Fruit fly (Drosophila melanogaster) whole organism, embryonic: ENCODE data around the gene MED18.
A peak's percentile ranks its signal among the peaks of the same experiment; 100 is the strongest.

Source experiments
- Atf3 ChIP-seq: fragments of 200-800 bp; sonication (Bioruptor generic); optimal IDR thresholded peaks from 3 replicates; lab custom pipeline; 2016; ENCODE audit warnings: missing biosample characterization, missing genetic modification characterization
- Awh ChIP-seq: fragments of 200-800 bp; sonication (Bioruptor generic); IDR thresholded peaks from 2 replicates; pipeline ENCODE4, ENCODE4 v1.3.6; 2022; ENCODE audit warnings: missing biosample characterization, missing genetic modification characterization
- B-H2 ChIP-seq: fragments of 200-800 bp; sonication (Bioruptor generic); optimal IDR thresholded peaks from 2 replicates; lab custom pipeline; 2018; ENCODE audit warnings: missing biosample characterization, mild to moderate bottlenecking, missing genetic modification characterization
- Bteb2 ChIP-seq: fragments of 200-800 bp; sonication (Bioruptor generic); optimal IDR thresholded peaks from 2 replicates; lab custom pipeline; 2016; ENCODE audit warnings: missing biosample characterization, missing genetic modification characterization
- CG11398 ChIP-seq: fragments of 200-800 bp; sonication (Bioruptor generic); optimal IDR thresholded peaks from 2 replicates; lab custom pipeline; 2016; ENCODE audit warnings: missing biosample characterization, missing genetic modification characterization
- CG12104 ChIP-seq: fragments of 200-800 bp; sonication (Bioruptor generic); optimal IDR thresholded peaks from 3 replicates; lab custom pipeline; 2016; ENCODE audit warnings: missing biosample characterization, missing genetic modification characterization
- CG12155 ChIP-seq: fragments of 200-800 bp; sonication (Bioruptor generic); optimal IDR thresholded peaks from 3 replicates; lab custom pipeline; 2016; ENCODE audit warnings: missing biosample characterization, missing genetic modification characterization
- CG12659 ChIP-seq: fragments of 200-800 bp; sonication (Bioruptor generic); optimal IDR thresholded peaks from 3 replicates; lab custom pipeline; 2017; ENCODE audit warnings: mild to moderate bottlenecking, missing biosample characterization, missing genetic modification reagents, missing genetic modification characterization
- CG13287 ChIP-seq: fragments of 200-800 bp; sonication (Bioruptor generic); IDR thresholded peaks from 2 replicates; pipeline ENCODE4 v1.3.6; 2022; ENCODE audit warnings: missing biosample characterization, missing genetic modification characterization; ENCODE audit not compliant: partially characterized antibody
- CG15011 ChIP-seq: fragments of 200-800 bp; sonication (Bioruptor generic); optimal IDR thresholded peaks from 3 replicates; lab custom pipeline; 2018; ENCODE audit warnings: missing biosample characterization, mild to moderate bottlenecking, missing genetic modification characterization
- CG16863 ChIP-seq: fragments of 200-800 bp; sonication (Bioruptor generic); optimal IDR thresholded peaks from 3 replicates; lab custom pipeline; 2016; ENCODE audit warnings: missing biosample characterization, missing genetic modification characterization
- CG2129 ChIP-seq: fragments of 200-800 bp; sonication (Bioruptor generic); IDR thresholded peaks from 2 replicates; pipeline ENCODE4 v1.3.6; 2022; ENCODE audit warnings: missing biosample characterization, missing genetic modification characterization; ENCODE audit not compliant: partially characterized antibody
- CG2199 ChIP-seq: fragments of 200-800 bp; sonication (Bioruptor generic); IDR thresholded peaks from 3 replicates; pipeline ENCODE4 v1.3.6; 2022; ENCODE audit warnings: missing biosample characterization, missing genetic modification characterization
- CG2678 ChIP-seq: fragments of 200-800 bp; sonication (Bioruptor generic); optimal IDR thresholded peaks from 3 replicates; lab custom pipeline; 2019; ENCODE audit warnings: missing biosample characterization, mild to moderate bottlenecking, missing genetic modification characterization, moderate library complexity
- CG4360 ChIP-seq: fragments of 200-800 bp; sonication (Bioruptor generic); IDR thresholded peaks from 2 replicates; pipeline ENCODE4 v1.3.6; 2022; ENCODE audit warnings: missing biosample characterization, missing genetic modification characterization
- CG5953 ChIP-seq: fragments of 200-800 bp; sonication (Bioruptor generic); IDR thresholded peaks from 2 replicates; pipeline ENCODE4 v1.3.6; 2022; ENCODE audit warnings: missing biosample characterization, missing genetic modification characterization
- CG6854 ChIP-seq: fragments of 200-800 bp; sonication (Bioruptor generic); optimal IDR thresholded peaks from 3 replicates; lab custom pipeline; 2017; ENCODE audit warnings: missing biosample characterization, mild to moderate bottlenecking, missing genetic modification characterization
- CG8290 ChIP-seq, 3 experiments: fragments of 200-800 bp; sonication (Bioruptor generic); optimal IDR thresholded peaks; 2 replicates each; lab custom pipeline; 2016 to 2019; ENCODE audit warnings: missing biosample characterization in 3 of 3, missing genetic modification characterization in 3 of 3, mild to moderate bottlenecking in 2 of 3, moderate library complexity in 1 of 3
- CG8388 ChIP-seq: fragments of 200-800 bp; sonication (Bioruptor generic); optimal IDR thresholded peaks from 2 replicates; lab custom pipeline; 2019; ENCODE audit warnings: missing biosample characterization, mild to moderate bottlenecking, missing genetic modification characterization, moderate library complexity
- CG9609 ChIP-seq: fragments of 200-800 bp; sonication (Bioruptor generic); optimal IDR thresholded peaks from 3 replicates; lab custom pipeline; 2016; ENCODE audit warnings: missing biosample characterization, missing genetic modification characterization
- D ChIP-seq, 2 experiments: fragments of 200-800 bp in 1 of 2; fragments of >200 bp in 1 of 2; sonication (Bioruptor generic) in 1 of 2; optimal IDR thresholded peaks; 2 replicates in 1 of 2; 3 replicates in 1 of 2; lab custom pipeline; 2017; ENCODE audit warnings: mild to moderate bottlenecking in 1 of 2, missing biosample characterization in 1 of 2, missing genetic modification characterization in 1 of 2, missing genetic modification reagents in 1 of 2
- Dad ChIP-seq: fragments of 200-800 bp; sonication (Bioruptor generic); optimal IDR thresholded peaks from 3 replicates; lab custom pipeline; 2016; ENCODE audit warnings: missing biosample characterization, missing genetic modification characterization
- E2f2 ChIP-seq: fragments of 200-800 bp; sonication (Bioruptor generic); IDR thresholded peaks from 2 replicates; pipeline ENCODE4 v1.3.6; 2022; ENCODE audit warnings: missing biosample characterization, missing genetic modification characterization
- Ets97D ChIP-seq: fragments of 200-800 bp; sonication (Bioruptor generic); optimal IDR thresholded peaks from 3 replicates; lab custom pipeline; 2016; ENCODE audit warnings: missing biosample characterization, missing genetic modification characterization
- Fer1 ChIP-seq: fragments of 200-800 bp; sonication (Bioruptor generic); optimal IDR thresholded peaks from 2 replicates; lab custom pipeline; 2017; ENCODE audit warnings: missing biosample characterization, mild to moderate bottlenecking, missing genetic modification characterization
- Jarid2 ChIP-seq: fragments of 200-800 bp; sonication (Bioruptor generic); optimal IDR thresholded peaks from 3 replicates; lab custom pipeline; 2017; ENCODE audit warnings: mild to moderate bottlenecking, missing biosample characterization, missing genetic modification reagents, missing genetic modification characterization
- MTF-1 ChIP-seq: fragments of 200-800 bp; sonication (Bioruptor generic); optimal IDR thresholded peaks from 2 replicates; lab custom pipeline; 2018; ENCODE audit warnings: missing biosample characterization, mild to moderate bottlenecking, missing genetic modification characterization, borderline replicate concordance
- Max ChIP-seq: fragments of 200-800 bp; sonication (Bioruptor generic); optimal IDR thresholded peaks from 2 replicates; lab custom pipeline; 2016; ENCODE audit warnings: missing biosample characterization, mild to moderate bottlenecking, missing genetic modification characterization
- Nf-YC ChIP-seq: fragments of 200-800 bp; optimal IDR thresholded peaks from 3 replicates; lab custom pipeline; 2019; ENCODE audit warnings: missing biosample characterization, mild to moderate bottlenecking, missing genetic modification characterization, moderate library complexity
- Opbp ChIP-seq: fragments of 200-800 bp; sonication (Bioruptor generic); IDR thresholded peaks from 3 replicates; pipeline ENCODE4 v1.3.6; 2022; ENCODE audit warnings: missing biosample characterization, missing genetic modification characterization; ENCODE audit not compliant: partially characterized antibody
- Rfx ChIP-seq: fragments of 200-800 bp; sonication (Bioruptor generic); IDR thresholded peaks from 2 replicates; pipeline ENCODE4 v1.3.6; 2022; ENCODE audit warnings: missing biosample characterization, missing genetic modification characterization
- Sry-β ChIP-seq: fragments of 200-800 bp; sonication (Bioruptor generic); optimal IDR thresholded peaks from 2 replicates; lab custom pipeline; 2018; ENCODE audit warnings: missing biosample characterization, mild to moderate bottlenecking, missing genetic modification characterization, moderate library complexity
- Sry-δ ChIP-seq: fragments of 200-800 bp; sonication (Bioruptor generic); optimal IDR thresholded peaks from 2 replicates; lab custom pipeline; 2016; ENCODE audit warnings: missing biosample characterization, missing genetic modification characterization
- caup ChIP-seq: fragments of 200-800 bp; sonication (Bioruptor generic); optimal IDR thresholded peaks from 3 replicates; lab custom pipeline; 2017; ENCODE audit warnings: missing biosample characterization, mild to moderate bottlenecking, missing genetic modification characterization, moderate library complexity; ENCODE audit not compliant: severe bottlenecking
- dan ChIP-seq: fragments of 200-800 bp; sonication (Bioruptor generic); IDR thresholded peaks from 2 replicates; pipeline ENCODE4 v1.3.6; 2022; ENCODE audit warnings: missing biosample characterization, missing genetic modification characterization
- dati ChIP-seq: fragments of 200-800 bp; sonication (Bioruptor generic); IDR thresholded peaks from 2 replicates; pipeline ENCODE4 v1.3.6; 2022; ENCODE audit warnings: missing biosample characterization, missing genetic modification characterization
- exex ChIP-seq: fragments of 200-800 bp; sonication (Bioruptor generic); optimal IDR thresholded peaks from 4 replicates; lab custom pipeline; 2018; ENCODE audit warnings: missing biosample characterization, mild to moderate bottlenecking, missing genetic modification characterization, moderate library complexity
- fd96Cb ChIP-seq: fragments of 200-800 bp; sonication (Bioruptor generic); optimal IDR thresholded peaks from 2 replicates; lab custom pipeline; 2018; ENCODE audit warnings: missing biosample characterization, mild to moderate bottlenecking, missing genetic modification characterization, moderate library complexity
- h ChIP-seq: fragments of >200 bp; optimal IDR thresholded peaks from 2 replicates; lab custom pipeline; 2017
- kah ChIP-seq: fragments of 200-800 bp; sonication (Bioruptor generic); optimal IDR thresholded peaks from 2 replicates; lab custom pipeline; 2018; ENCODE audit warnings: missing biosample characterization, mild to moderate bottlenecking, missing genetic modification characterization
- knrl ChIP-seq: fragments of 200-800 bp; sonication (Bioruptor generic); IDR thresholded peaks from 3 replicates; pipeline ENCODE4 v1.3.6; 2022; ENCODE audit warnings: missing biosample characterization, missing genetic modification characterization; ENCODE audit not compliant: partially characterized antibody
- pho ChIP-seq: fragments of 200-800 bp; sonication (Bioruptor generic); optimal IDR thresholded peaks from 2 replicates; lab custom pipeline; 2016; ENCODE audit warnings: missing biosample characterization, missing genetic modification characterization
- slou ChIP-seq: fragments of 200-800 bp; sonication (Bioruptor generic); optimal IDR thresholded peaks from 3 replicates; lab custom pipeline; 2016; ENCODE audit warnings: missing biosample characterization, missing genetic modification characterization
- stc ChIP-seq: fragments of 200-800 bp; sonication (Bioruptor generic); IDR thresholded peaks from 2 replicates; pipeline ENCODE4 v1.3.6; 2022; ENCODE audit warnings: missing biosample characterization, missing genetic modification characterization
- tio ChIP-seq: fragments of 200-800 bp; sonication (Bioruptor generic); optimal IDR thresholded peaks from 2 replicates; lab custom pipeline; 2017; ENCODE audit warnings: missing biosample characterization, missing genetic modification characterization, inconsistent platforms
- tna ChIP-seq: fragments of 200-800 bp; sonication (Bioruptor generic); IDR thresholded peaks from 2 replicates; pipeline ENCODE4 v1.3.6; 2022; ENCODE audit warnings: missing biosample characterization, missing genetic modification characterization; ENCODE audit not compliant: partially characterized antibody
- zfh2 ChIP-seq: fragments of 200-800 bp; sonication (Bioruptor generic); optimal IDR thresholded peaks from 2 replicates; lab custom pipeline; 2016; ENCODE audit warnings: missing biosample characterization, missing genetic modification characterization

The MED18 gene

dm6 chrX:1830396-1831218 lies 35.1 kb upstream of the MED18 start (continued):
- TF ChIP-seq CG8290 (GFP tag; optimal IDR thresholded peaks at IDR 0.05; lab: Kevin White, UChicago) (peak; percentile 81), CG8290 (tag; optimal IDR thresholded peaks at IDR 0.05; lab: Kevin White, UChicago) (peak in 1 of 2 experiments; percentile 99), Rfx (GFP tag; lab: Robert Waterston, UW) (peak; percentile 99), Atf3 (peak; percentile 94), CG15011 (peak; percentile 94), Nf-YC (tag; lab: Kevin White, UChicago) (peak; percentile 88), tna (GFP tag; lab: Robert Waterston, UW) (no peak), CG16863 (GFP tag; lab: Kevin White, UChicago) (peak; percentile 93), fd96Cb (tag; lab: Kevin White, UChicago) (peak; percentile 97), Jarid2 (GFP tag; lab: Kevin White, UChicago) (peak; percentile 74), CG12104 (GFP tag; lab: Kevin White, UChicago) (peak; percentile 88), CG2129 (GFP tag; lab: Robert Waterston, UW) (no peak), Dad (GFP tag; lab: Kevin White, UChicago) (peak; percentile 80), zfh2 (GFP tag; lab: Kevin White, UChicago) (peak; percentile 96), Opbp (GFP tag; lab: Robert Waterston, UW) (0 out of 3 replicates have a peak, but pooled peaks have one; percentile 25), tio (peak; percentile 95), h (lab: Kevin White, UChicago) (no peak), B-H2 (GFP tag; lab: Kevin White, UChicago) (peak; percentile 83), stc (peak; percentile 97), caup (GFP tag; lab: Kevin White, UChicago) (peak; percentile 95), CG2199 (GFP tag; lab: Robert Waterston, UW) (peak; percentile 99), pho (GFP tag; lab: Kevin White, UChicago) (peak; percentile 95), Max (GFP tag; lab: Kevin White, UChicago) (peak; percentile 93), MTF-1 (GFP tag; lab: Kevin White, UChicago) (peak; percentile 95), Fer1 (GFP tag; lab: Kevin White, UChicago) (peak; percentile 95), dati (GFP tag; lab: Robert Waterston, UW) (peak; percentile 95), CG8388 (peak; percentile 95), Bteb2 (GFP tag; lab: Kevin White, UChicago) (peak; percentile 95), CG12659 (GFP tag; lab: Kevin White, UChicago) (peak; percentile 97), knrl (GFP tag; lab: Robert Waterston, UW) (peak; percentile 49; the same call in 2 of the 3 replicates), CG12155 (peak; percentile 93), kah (peak; percentile 86), CG11398 (GFP tag; lab: Kevin White, UChicago) (peak; percentile 88), CG2678 (tag; lab: Kevin White, UChicago) (peak; percentile 97), slou (peak; percentile 88), Ets97D (GFP tag; lab: Kevin White, UChicago) (peak; percentile 82), CG9609 (GFP tag; lab: Kevin White, UChicago) (peak; percentile 92), CG6854 (peak; percentile 92), D (optimal IDR thresholded peaks at IDR 0.05; lab: Kevin White, UChicago) (no peak), D (GFP tag; optimal IDR thresholded peaks at IDR 0.05; lab: Kevin White, UChicago) (peak; percentile 93), CG13287 (GFP tag; lab: Robert Waterston, UW) (peak; percentile 12; the same call in 1 of the 2 replicates), CG4360 (peak; percentile 77), Awh (GFP tag; lab: Robert Waterston, UW) (peak; percentile 98), exex (peak; percentile 85), Sry-δ (GFP tag; lab: Kevin White, UChicago) (peak; percentile 61), CG5953 (peak; percentile 97), Sry-β (GFP tag; lab: Kevin White, UChicago) (peak; percentile 71), dan (GFP tag; lab: Robert Waterston, UW) (peak; percentile 60; the same call in 1 of the 2 replicates), E2f2 (GFP tag; lab: Robert Waterston, UW) (peak; percentile 82)
